Fruit fly (Drosophila melanogaster) whole organism: ENCODE measurements around the gene CG14551.

Source experiments
- CG8478 ChIP-seq: fragments of >200 bp; optimal IDR thresholded peaks from 2 replicates; lab custom pipeline; 2018; ENCODE audit warnings: inconsistent platforms
- pan ChIP-seq: fragments of >200 bp; optimal IDR thresholded peaks from 2 replicates; lab custom pipeline; 2017
- psq ChIP-seq: fragments of >200 bp; optimal IDR thresholded peaks from 2 replicates; lab custom pipeline; 2017

dm6 chr3R:26096192-26096591, 33.4 kb upstream of the CG14551 start:
- no peak for TF ChIP-seq psq (lab: Kevin White, UChicago)
- no peak for TF ChIP-seq pan (lab: Kevin White, UChicago)
- no peak for TF ChIP-seq CG8478 (lab: Kevin White, UChicago)
